Fruit fly (Drosophila melanogaster): ENCODE data around the gene CG6418.

CG6418 gene

dm6 chr3L:10871534-10871933 is 7.3 kb downstream of the CG6418 start (continued):
- TF ChIP-seq CG9727 (GFP tag; optimal IDR thresholded peaks at IDR 0.05), result no peak
- no peak for TF ChIP-seq CG17568 (GFP tag; optimal IDR thresholded peaks at IDR 0.05)
- peak; percentile 18 for TF ChIP-seq Med (GFP tag)
- no peak for TF ChIP-seq crc (GFP tag; optimal IDR thresholded peaks at IDR 0.05)
- TF ChIP-seq zf30C (GFP tag; optimal IDR thresholded peaks at IDR 0.05), result no peak
- TF ChIP-seq CG10654 (GFP tag; optimal IDR thresholded peaks at IDR 0.05), result no peak
- TF ChIP-seq Kr (GFP tag; optimal IDR thresholded peaks at IDR 0.05), result no peak
- no peak for TF ChIP-seq Aef1 (GFP tag; IDR thresholded peaks at IDR 0.05)
- no peak for TF ChIP-seq dysf (GFP tag; IDR thresholded peaks at IDR 0.05)
- no peak for TF ChIP-seq CG7987 (GFP tag; optimal IDR thresholded peaks at IDR 0.05)
- no peak for TF ChIP-seq caup (GFP tag; optimal IDR thresholded peaks at IDR 0.05; ENCODE audit: severe bottlenecking)
- no peak for TF ChIP-seq nmo (GFP tag; optimal IDR thresholded peaks at IDR 0.05)
- no peak for TF ChIP-seq CG12104 (GFP tag; optimal IDR thresholded peaks at IDR 0.05)
- TF ChIP-seq klu (GFP tag; IDR thresholded peaks at IDR 0.05), result no peak
- TF ChIP-seq bigmax (GFP tag; optimal IDR thresholded peaks at IDR 0.05), result no peak
- no peak for TF ChIP-seq CG7928 (GFP tag; optimal IDR thresholded peaks at IDR 0.05)
- TF ChIP-seq h (optimal IDR thresholded peaks at IDR 0.05), result no peak
- no peak for TF ChIP-seq Opbp (GFP tag; IDR thresholded peaks at IDR 0.05; ENCODE audit: partially characterized antibody)
- TF ChIP-seq twi (tag; optimal IDR thresholded peaks at IDR 0.05), result no peak
- TF ChIP-seq zfh2 (GFP tag; optimal IDR thresholded peaks at IDR 0.05), result no peak
- TF ChIP-seq tna (GFP tag; IDR thresholded peaks at IDR 0.05; ENCODE audit: partially characterized antibody), result peak; percentile 64
- TF ChIP-seq hkb (optimal IDR thresholded peaks at IDR 0.05), result no peak
- TF ChIP-seq hkb (GFP tag; IDR thresholded peaks at IDR 0.05), result no peak
- no peak for TF ChIP-seq Xrp1 (GFP tag; IDR thresholded peaks at IDR 0.05)
- no peak for TF ChIP-seq nau (GFP tag; optimal IDR thresholded peaks at IDR 0.05)
- TF ChIP-seq CG6654 (GFP tag; optimal IDR thresholded peaks at IDR 0.05), result no peak
- no peak for TF ChIP-seq Neu2 (GFP tag; optimal IDR thresholded peaks at IDR 0.05; ENCODE audit: borderline replicate concordance)
- TF ChIP-seq CG13123 (GFP tag; optimal IDR thresholded peaks at IDR 0.05), result no peak
- TF ChIP-seq repo (GFP tag; optimal IDR thresholded peaks at IDR 0.05), result no peak
- peak; percentile 74 for TF ChIP-seq Hr39 (optimal IDR thresholded peaks at IDR 0.05)
- peak; percentile 67 for TF ChIP-seq sens (GFP tag)
- TF ChIP-seq Lpt (GFP tag; optimal IDR thresholded peaks at IDR 0.05), result no peak
- no peak for TF ChIP-seq mam (GFP tag; optimal IDR thresholded peaks at IDR 0.05)
- TF ChIP-seq CG17328 (GFP tag; IDR thresholded peaks at IDR 0.05), result no peak
- no peak for TF ChIP-seq vvl (GFP tag; IDR thresholded peaks at IDR 0.05)
- TF ChIP-seq chif (GFP tag; optimal IDR thresholded peaks at IDR 0.05), result no peak
- TF ChIP-seq CG4617 (GFP tag; optimal IDR thresholded peaks at IDR 0.05; ENCODE audit: borderline replicate concordance), result no peak
- TF ChIP-seq Atf-2 (GFP tag; optimal IDR thresholded peaks at IDR 0.05), result no peak
- TF ChIP-seq CG11696 (GFP tag; IDR thresholded peaks at IDR 0.05), result no peak
- TF ChIP-seq gcm2 (GFP tag; optimal IDR thresholded peaks at IDR 0.05), result no peak
- TF ChIP-seq kah (GFP tag; optimal IDR thresholded peaks at IDR 0.05), result no peak
- TF ChIP-seq Drgx (GFP tag; IDR thresholded peaks at IDR 0.05), result no peak
- no peak for TF ChIP-seq az2 (GFP tag; optimal IDR thresholded peaks at IDR 0.05)
- TF ChIP-seq E2f1 (GFP tag; IDR thresholded peaks at IDR 0.05), result no peak
- TF ChIP-seq CG1603 (tag; optimal IDR thresholded peaks at IDR 0.05), result no peak
- TF ChIP-seq wdn (GFP tag; IDR thresholded peaks at IDR 0.05), result no peak
- no peak for TF ChIP-seq org-1 (GFP tag; optimal IDR thresholded peaks at IDR 0.05)
- TF ChIP-seq CG12744 (GFP tag; optimal IDR thresholded peaks at IDR 0.05), result no peak
- TF ChIP-seq knrl (GFP tag; IDR thresholded peaks at IDR 0.05; ENCODE audit: partially characterized antibody), result 0 out of 3 replicates have a peak, but pooled peaks have one; percentile 18
- no peak for TF ChIP-seq Fer3 (tag; optimal IDR thresholded peaks at IDR 0.05)
- no peak for TF ChIP-seq hbn (GFP tag; IDR thresholded peaks at IDR 0.05; ENCODE audit: partially characterized antibody)
- TF ChIP-seq chinmo (GFP tag; IDR thresholded peaks at IDR 0.05; ENCODE audit: partially characterized antibody), result 0 out of 4 replicates have a peak, but pooled peaks have one; percentile 28
- TF ChIP-seq CG13624 (GFP tag; optimal IDR thresholded peaks at IDR 0.05), result no peak
